Fruit fly (Drosophila melanogaster) whole organism, embryonic: ENCODE results near the gene CG31051.

Source experiments
- BtbVII ChIP-seq: fragments of 200-800 bp; sonication (Bioruptor generic); optimal IDR thresholded peaks from 3 replicates; lab custom pipeline; 2017; ENCODE audit warnings: missing biosample characterization, mild to moderate bottlenecking, missing genetic modification characterization
- CG10654 ChIP-seq: fragments of 200-800 bp; sonication (Bioruptor generic); optimal IDR thresholded peaks from 2 replicates; lab custom pipeline; 2016; ENCODE audit warnings: missing biosample characterization, missing genetic modification characterization
- CG11504 ChIP-seq: fragments of 200-800 bp; sonication (Bioruptor generic); optimal IDR thresholded peaks from 3 replicates; lab custom pipeline; 2019; ENCODE audit warnings: missing biosample characterization, mild to moderate bottlenecking, missing genetic modification characterization, moderate library complexity
- CG11695 ChIP-seq: fragments of 200-800 bp; sonication (Bioruptor generic); IDR thresholded peaks from 3 replicates; pipeline ENCODE4 v1.3.6; 2022; ENCODE audit warnings: missing biosample characterization, missing genetic modification characterization
- CG13287 ChIP-seq: fragments of 200-800 bp; sonication (Bioruptor generic); IDR thresholded peaks from 2 replicates; pipeline ENCODE4 v1.3.6; 2022; ENCODE audit warnings: missing biosample characterization, missing genetic modification characterization; ENCODE audit not compliant: partially characterized antibody
- CG15514 ChIP-seq: fragments of 200-800 bp; sonication (Bioruptor generic); optimal IDR thresholded peaks from 3 replicates; lab custom pipeline; 2017; ENCODE audit warnings: missing biosample characterization, missing genetic modification characterization, mild to moderate bottlenecking, moderate library complexity, missing genetic modification reagents
- CG17802 ChIP-seq: fragments of 200-800 bp; sonication (Bioruptor generic); optimal IDR thresholded peaks from 2 replicates; lab custom pipeline; 2018; ENCODE audit warnings: missing biosample characterization, mild to moderate bottlenecking, missing genetic modification characterization, moderate library complexity
- CG17829 ChIP-seq: fragments of 200-800 bp; optimal IDR thresholded peaks from 2 replicates; lab custom pipeline; 2019; ENCODE audit warnings: missing biosample characterization, mild to moderate bottlenecking, missing genetic modification characterization, moderate library complexity
- CG18764 ChIP-seq: fragments of 200-800 bp; sonication (Bioruptor generic); optimal IDR thresholded peaks from 3 replicates; lab custom pipeline; 2016; ENCODE audit warnings: missing biosample characterization, missing genetic modification characterization
- CG30403 ChIP-seq: fragments of 200-800 bp; sonication (Bioruptor generic); optimal IDR thresholded peaks from 3 replicates; lab custom pipeline; 2016; ENCODE audit warnings: missing biosample characterization, missing genetic modification characterization
- CG31441 ChIP-seq: fragments of 200-800 bp; sonication (Bioruptor generic); IDR thresholded peaks from 2 replicates; pipeline ENCODE4 v1.3.6; 2022; ENCODE audit warnings: missing biosample characterization, missing genetic modification characterization
- CG32532 ChIP-seq: fragments of 200-800 bp; sonication (Bioruptor generic); IDR thresholded peaks from 2 replicates; pipeline ENCODE4 v1.3.6; 2022; ENCODE audit warnings: missing biosample characterization, missing genetic modification characterization
- CG32767 ChIP-seq: fragments of 200-800 bp; sonication (Bioruptor generic); IDR thresholded peaks from 2 replicates; pipeline ENCODE4 v1.3.6; 2022; ENCODE audit warnings: missing biosample characterization, missing genetic modification characterization
- CG7556 ChIP-seq: fragments of 200-800 bp; sonication (Bioruptor generic); optimal IDR thresholded peaks from 2 replicates; lab custom pipeline; 2017; ENCODE audit warnings: missing biosample characterization, mild to moderate bottlenecking, missing genetic modification characterization
- CG8290 ChIP-seq, 3 experiments: fragments of 200-800 bp; sonication (Bioruptor generic); optimal IDR thresholded peaks; 2 replicates each; lab custom pipeline; 2016 to 2019; ENCODE audit warnings: missing biosample characterization in 3 of 3, missing genetic modification characterization in 3 of 3, mild to moderate bottlenecking in 2 of 3, moderate library complexity in 1 of 3
- CG9437 ChIP-seq: fragments of 200-800 bp; sonication (Bioruptor generic); optimal IDR thresholded peaks from 2 replicates; lab custom pipeline; 2018; ENCODE audit warnings: missing biosample characterization, mild to moderate bottlenecking, missing genetic modification characterization
- D19A ChIP-seq: fragments of 200-800 bp; optimal IDR thresholded peaks from 3 replicates; lab custom pipeline; 2019; ENCODE audit warnings: missing biosample characterization, mild to moderate bottlenecking, missing genetic modification characterization, moderate library complexity
- Dek ChIP-seq: fragments of 200-800 bp; sonication (Bioruptor generic); optimal IDR thresholded peaks from 3 replicates; lab custom pipeline; 2019; ENCODE audit warnings: missing biosample characterization, mild to moderate bottlenecking, missing genetic modification characterization, moderate library complexity
- Dll ChIP-seq: fragments of 200-800 bp; sonication (Bioruptor generic); IDR thresholded peaks from 4 replicates; pipeline ENCODE4 v1.3.6; 2022; ENCODE audit warnings: missing biosample characterization, missing genetic modification characterization; ENCODE audit not compliant: partially characterized antibody
- Dp ChIP-seq: fragments of 200-800 bp; sonication (Bioruptor generic); optimal IDR thresholded peaks from 2 replicates; lab custom pipeline; 2018; ENCODE audit warnings: missing biosample characterization, mild to moderate bottlenecking, missing genetic modification characterization, moderate library complexity
- Drgx ChIP-seq: fragments of 200-800 bp; sonication (Bioruptor generic); IDR thresholded peaks from 2 replicates; pipeline ENCODE4 v1.3.6; 2022; ENCODE audit warnings: missing biosample characterization, missing genetic modification characterization
- E2f2 ChIP-seq: fragments of 200-800 bp; sonication (Bioruptor generic); IDR thresholded peaks from 2 replicates; pipeline ENCODE4 v1.3.6; 2022; ENCODE audit warnings: missing biosample characterization, missing genetic modification characterization
- H15 ChIP-seq: fragments of 200-800 bp; sonication (Bioruptor generic); IDR thresholded peaks from 3 replicates; pipeline ENCODE4 v1.3.6; 2022; ENCODE audit warnings: missing biosample characterization, missing genetic modification characterization
- MESR4 ChIP-seq: fragments of 200-800 bp; sonication (Bioruptor generic); optimal IDR thresholded peaks from 2 replicates; lab custom pipeline; 2018; ENCODE audit warnings: missing biosample characterization, mild to moderate bottlenecking, missing genetic modification characterization, moderate library complexity
- Oli ChIP-seq: fragments of 200-800 bp; sonication (Bioruptor generic); optimal IDR thresholded peaks from 2 replicates; lab custom pipeline; 2018; ENCODE audit warnings: missing biosample characterization, mild to moderate bottlenecking, missing genetic modification characterization, moderate library complexity
- Usf ChIP-seq: fragments of 200-800 bp; sonication (Bioruptor generic); optimal IDR thresholded peaks from 2 replicates; lab custom pipeline; 2017; ENCODE audit warnings: missing genotype, missing biosample characterization, missing genetic modification characterization
- YL-1 ChIP-seq: fragments of 200-800 bp; sonication (Bioruptor generic); optimal IDR thresholded peaks from 3 replicates; lab custom pipeline; 2017; ENCODE audit warnings: missing biosample characterization, mild to moderate bottlenecking, missing genetic modification characterization
- amos ChIP-seq: fragments of 200-800 bp; sonication (Bioruptor generic); IDR thresholded peaks from 2 replicates; pipeline ENCODE4 v1.3.6; 2022; ENCODE audit warnings: missing biosample characterization, missing genetic modification characterization; ENCODE audit not compliant: partially characterized antibody
- cwo ChIP-seq: fragments of 200-800 bp; sonication (Bioruptor generic); optimal IDR thresholded peaks from 3 replicates; lab custom pipeline; 2017; ENCODE audit warnings: missing biosample characterization, missing genetic modification characterization, mild to moderate bottlenecking, moderate library complexity, missing genetic modification reagents
- da ChIP-seq: fragments of 200-800 bp; sonication (Bioruptor generic); optimal IDR thresholded peaks from 2 replicates; lab custom pipeline; 2016; ENCODE audit warnings: missing biosample characterization, missing genetic modification characterization
- dan ChIP-seq: fragments of 200-800 bp; sonication (Bioruptor generic); IDR thresholded peaks from 2 replicates; pipeline ENCODE4 v1.3.6; 2022; ENCODE audit warnings: missing biosample characterization, missing genetic modification characterization
- dmrt11E ChIP-seq: fragments of 200-800 bp; sonication (Bioruptor generic); optimal IDR thresholded peaks from 3 replicates; lab custom pipeline; 2018; ENCODE audit warnings: missing biosample characterization, mild to moderate bottlenecking, missing genetic modification characterization, moderate library complexity
- dysf ChIP-seq: fragments of 200-800 bp; sonication (Bioruptor generic); IDR thresholded peaks from 3 replicates; pipeline ENCODE4 v1.3.6; 2022; ENCODE audit warnings: missing biosample characterization, missing genetic modification characterization
- emc ChIP-seq: fragments of 200-800 bp; sonication (Bioruptor generic); optimal IDR thresholded peaks from 2 replicates; lab custom pipeline; 2016; ENCODE audit warnings: missing biosample characterization, missing genetic modification characterization
- en ChIP-seq: fragments of 200-800 bp; sonication (Bioruptor generic); optimal IDR thresholded peaks from 2 replicates; lab custom pipeline; 2016; ENCODE audit warnings: missing biosample characterization, missing genetic modification characterization
- gcm ChIP-seq: fragments of 200-800 bp; sonication (Bioruptor generic); optimal IDR thresholded peaks from 2 replicates; lab custom pipeline; 2019; ENCODE audit warnings: missing biosample characterization, mild to moderate bottlenecking, missing genetic modification characterization, moderate library complexity
- gsb ChIP-seq: fragments of 200-800 bp; sonication (Bioruptor generic); IDR thresholded peaks from 2 replicates; pipeline ENCODE4 v1.3.6; 2022; ENCODE audit warnings: missing biosample characterization, missing genetic modification characterization
- ind ChIP-seq: fragments of 200-800 bp; sonication (Bioruptor generic); optimal IDR thresholded peaks from 3 replicates; lab custom pipeline; 2016; ENCODE audit warnings: missing biosample characterization, missing genetic modification characterization
- inv ChIP-seq: fragments of 200-800 bp; sonication (Bioruptor generic); IDR thresholded peaks from 2 replicates; pipeline ENCODE4 v1.3.6; 2022; ENCODE audit warnings: missing biosample characterization, missing genetic modification characterization; ENCODE audit not compliant: partially characterized antibody
- lola ChIP-seq, 3 experiments: fragments of >200 bp in 2 of 3; fragments of 200-800 bp in 1 of 3; sonication (Bioruptor generic) in 1 of 3; optimal IDR thresholded peaks; 2 replicates each; lab custom pipeline; 2017 to 2019; ENCODE audit warnings: missing biosample characterization in 3 of 3, missing genetic modification characterization in 3 of 3, mild to moderate bottlenecking in 1 of 3, moderate library complexity in 1 of 3
- pan ChIP-seq, 4 experiments: fragments of >200 bp in 3 of 4; fragments of 200-800 bp in 1 of 4; sonication (Bioruptor generic) in 1 of 4; optimal IDR thresholded peaks in 3 of 4; IDR thresholded peaks in 1 of 4; 2 replicates each; pipeline versions ENCODE4 v1.3.6 to Lab custom; 2017 to 2022; ENCODE audit warnings: missing biosample characterization in 2 of 4, missing genetic modification characterization in 2 of 4, mixed read lengths in 1 of 4
- row ChIP-seq: fragments of 200-800 bp; sonication (Bioruptor generic); IDR thresholded peaks from 3 replicates; pipeline ENCODE4 v1.3.6; 2022; ENCODE audit warnings: missing biosample characterization, missing genetic modification characterization
- sr ChIP-seq: fragments of 200-800 bp; sonication (Bioruptor generic); IDR thresholded peaks from 3 replicates; pipeline ENCODE4 v1.3.6; 2022; ENCODE audit warnings: missing biosample characterization, missing genetic modification characterization
- tin ChIP-seq: fragments of 200-800 bp; sonication (Bioruptor generic); optimal IDR thresholded peaks from 3 replicates; lab custom pipeline; 2016; ENCODE audit warnings: missing biosample characterization, missing genetic modification characterization
- vnd ChIP-seq: fragments of 200-800 bp; sonication (Bioruptor generic); IDR thresholded peaks from 3 replicates; pipeline ENCODE4 v1.3.6; 2022; ENCODE audit warnings: missing biosample characterization, missing genetic modification characterization; ENCODE audit not compliant: partially characterized antibody
- zen ChIP-seq: fragments of 200-800 bp; sonication (Bioruptor generic); optimal IDR thresholded peaks from 3 replicates; lab custom pipeline; 2018; ENCODE audit warnings: missing biosample characterization, mild to moderate bottlenecking, missing genetic modification characterization, moderate library complexity

CG31051 gene

dm6 chr3R:28544538-28545393, 24.5 kb upstream of the CG31051 start, which contains the start of gene mIF2 (continued):
- TF ChIP-seq tin (GFP tag; lab: Kevin White, UChicago) (peak; percentile 16), Dp (peak; percentile 8), CG18764 (GFP tag; lab: Kevin White, UChicago) (no peak), CG17802 (tag; lab: Kevin White, UChicago) (no peak), Drgx (GFP tag; lab: Robert Waterston, UW) (peak; percentile 52; the same call in 1 of the 2 replicates), E2f2 (GFP tag; lab: Robert Waterston, UW) (peak; percentile 37; the same call in 1 of the 2 replicates), CG13287 (GFP tag; lab: Robert Waterston, UW) (peak; percentile 38), row (peak; percentile 18; the same call in 1 of the 3 replicates), CG31441 (GFP tag; lab: Robert Waterston, UW) (peak; percentile 40; the same call in 1 of the 2 replicates), vnd (GFP tag; lab: Robert Waterston, UW) (no peak; the same call in 2 of the 3 replicates), CG17829 (peak; percentile 30), lola (GFP tag; optimal IDR thresholded peaks at IDR 0.05; lab: Kevin White, UChicago) (peak in 1 of 3 experiments; percentile 23), CG15514 (GFP tag; lab: Kevin White, UChicago) (peak; percentile 11), dmrt11E (tag; lab: Kevin White, UChicago) (peak; percentile 13), emc (GFP tag; lab: Kevin White, UChicago) (no peak), zen (peak; percentile 43), da (GFP tag; lab: Kevin White, UChicago) (no peak), CG9437 (peak; percentile 91), cwo (no peak), CG11504 (tag; lab: Kevin White, UChicago) (peak; percentile 25), dan (GFP tag; lab: Robert Waterston, UW) (no peak), dysf (GFP tag; lab: Robert Waterston, UW) (no peak), CG7556 (GFP tag; lab: Kevin White, UChicago) (no peak), D19A (peak; percentile 17), amos (GFP tag; lab: Robert Waterston, UW) (peak; percentile 69), gcm (no peak), pan (optimal IDR thresholded peaks at IDR 0.05; lab: Kevin White, UChicago) (no peak), pan (GFP tag; optimal IDR thresholded peaks at IDR 0.05 in 1 of 2, IDR thresholded peaks at IDR 0.05 in 1 of 2) (peak in 1 of 2 experiments; percentile 35), inv (GFP tag; lab: Robert Waterston, UW) (no peak), gsb (GFP tag; lab: Robert Waterston, UW) (no peak), H15 (no peak), CG10654 (GFP tag; lab: Kevin White, UChicago) (peak; percentile 3), Usf (no peak), BtbVII (no peak), CG32532 (GFP tag; lab: Robert Waterston, UW) (peak; percentile 8; the same call in 1 of the 2 replicates), CG8290 (GFP tag; optimal IDR thresholded peaks at IDR 0.05; lab: Kevin White, UChicago) (peak; percentile 33), CG8290 (tag; optimal IDR thresholded peaks at IDR 0.05; lab: Kevin White, UChicago) (peak in 1 of 2 experiments; percentile 61), Dll (GFP tag; lab: Robert Waterston, UW) (peak; percentile 60; the same call in 2 of the 4 replicates), en (GFP tag; lab: Kevin White, UChicago) (no peak), CG32767 (no peak), sr (no peak), MESR4 (GFP tag; lab: Kevin White, UChicago) (peak; percentile 60), YL-1 (GFP tag; lab: Kevin White, UChicago) (peak; percentile 18), Dek (tag; lab: Kevin White, UChicago) (peak; percentile 26), CG11695 (no peak), Oli (tag; lab: Kevin White, UChicago) (no peak), CG30403 (GFP tag; lab: Kevin White, UChicago) (peak; percentile 33), ind (peak; percentile 10)
